Fruit fly (Drosophila melanogaster) whole organism, embryonic: ENCODE results near the gene Ada1-2.
A peak's percentile ranks its signal among the peaks of the same experiment; 100 is the strongest.

Source experiments
- Adf1 ChIP-seq: fragments of 200-800 bp; sonication (Bioruptor generic); IDR thresholded peaks from 2 replicates; pipeline ENCODE4 v1.3.6; 2022; ENCODE audit warnings: missing biosample characterization, missing genetic modification characterization
- C15 ChIP-seq: fragments of 200-800 bp; sonication (Bioruptor generic); IDR thresholded peaks from 3 replicates; pipeline ENCODE4 v1.3.6; 2022; ENCODE audit warnings: missing biosample characterization, missing genetic modification characterization
- CG10274 ChIP-seq: fragments of 200-800 bp; sonication (Bioruptor generic); optimal IDR thresholded peaks from 3 replicates; lab custom pipeline; 2017; ENCODE audit warnings: missing biosample characterization, mild to moderate bottlenecking, missing genetic modification characterization
- CG10543 ChIP-seq: fragments of 200-800 bp; sonication (Bioruptor generic); optimal IDR thresholded peaks from 3 replicates; lab custom pipeline; 2017; ENCODE audit warnings: missing biosample characterization, mild to moderate bottlenecking, missing genetic modification characterization, moderate library complexity
- CG10959 ChIP-seq: fragments of 200-800 bp; sonication (Bioruptor generic); IDR thresholded peaks from 2 replicates; pipeline ENCODE4 v1.3.6; 2022; ENCODE audit warnings: missing biosample characterization, missing genetic modification characterization
- CG13775 ChIP-seq: fragments of 200-800 bp; sonication (Bioruptor generic); optimal IDR thresholded peaks from 3 replicates; lab custom pipeline; 2017; ENCODE audit warnings: missing biosample characterization, mild to moderate bottlenecking, missing genetic modification characterization
- CG14441 ChIP-seq: fragments of 200-800 bp; sonication (Bioruptor generic); IDR thresholded peaks from 2 replicates; pipeline ENCODE4 v1.3.6; 2022; ENCODE audit warnings: missing biosample characterization, missing genetic modification characterization
- CG15601 ChIP-seq: fragments of 200-800 bp; sonication (Bioruptor generic); optimal IDR thresholded peaks from 3 replicates; lab custom pipeline; 2019; ENCODE audit warnings: missing biosample characterization, mild to moderate bottlenecking, missing genetic modification characterization, moderate library complexity
- CG17328 ChIP-seq: fragments of 200-800 bp; sonication (Bioruptor generic); IDR thresholded peaks from 2 replicates; pipeline ENCODE4 v1.3.6; 2022; ENCODE audit warnings: missing biosample characterization, missing genetic modification characterization
- CG1792 ChIP-seq: fragments of 200-800 bp; sonication (Bioruptor generic); optimal IDR thresholded peaks from 2 replicates; lab custom pipeline; 2016; ENCODE audit warnings: missing biosample characterization, missing genetic modification characterization
- CG18764 ChIP-seq: fragments of 200-800 bp; sonication (Bioruptor generic); optimal IDR thresholded peaks from 3 replicates; lab custom pipeline; 2016; ENCODE audit warnings: missing biosample characterization, missing genetic modification characterization
- CG2129 ChIP-seq: fragments of 200-800 bp; sonication (Bioruptor generic); IDR thresholded peaks from 2 replicates; pipeline ENCODE4 v1.3.6; 2022; ENCODE audit warnings: missing biosample characterization, missing genetic modification characterization; ENCODE audit not compliant: partially characterized antibody
- CG2199 ChIP-seq: fragments of 200-800 bp; sonication (Bioruptor generic); IDR thresholded peaks from 3 replicates; pipeline ENCODE4 v1.3.6; 2022; ENCODE audit warnings: missing biosample characterization, missing genetic modification characterization
- CG31388 ChIP-seq: fragments of 200-800 bp; sonication (Bioruptor generic); optimal IDR thresholded peaks from 2 replicates; lab custom pipeline; 2016; ENCODE audit warnings: missing biosample characterization, missing genetic modification characterization
- CG4617 ChIP-seq: fragments of 200-800 bp; sonication (Bioruptor generic); optimal IDR thresholded peaks from 3 replicates; lab custom pipeline; 2016; ENCODE audit warnings: missing biosample characterization, missing genetic modification characterization, borderline replicate concordance
- CG6254 ChIP-seq: fragments of 200-800 bp; sonication (Bioruptor generic); optimal IDR thresholded peaks from 3 replicates; lab custom pipeline; 2017; ENCODE audit warnings: mild to moderate bottlenecking, missing biosample characterization, missing genetic modification reagents, missing genetic modification characterization
- CG8281 ChIP-seq: fragments of 200-800 bp; sonication (Bioruptor generic); optimal IDR thresholded peaks from 2 replicates; lab custom pipeline; 2018; ENCODE audit warnings: missing biosample characterization, mild to moderate bottlenecking, missing genetic modification characterization, moderate library complexity
- CG8359 ChIP-seq: fragments of 200-800 bp; sonication (Bioruptor generic); optimal IDR thresholded peaks from 2 replicates; lab custom pipeline; 2017; ENCODE audit warnings: missing biosample characterization, mild to moderate bottlenecking, missing genetic modification characterization, borderline replicate concordance
- CG8944 ChIP-seq: fragments of 200-800 bp; sonication (Bioruptor generic); optimal IDR thresholded peaks from 3 replicates; lab custom pipeline; 2016; ENCODE audit warnings: missing biosample characterization, missing genetic modification characterization
- CG9876 ChIP-seq: fragments of 200-800 bp; sonication (Bioruptor generic); optimal IDR thresholded peaks from 2 replicates; lab custom pipeline; 2016; ENCODE audit warnings: missing biosample characterization, missing genetic modification characterization
- Dip2 ChIP-seq: fragments of 200-800 bp; sonication (Bioruptor generic); IDR thresholded peaks from 2 replicates; pipeline ENCODE4 v1.3.6; 2022; ENCODE audit warnings: missing biosample characterization, missing genetic modification characterization
- ERR ChIP-seq: fragments of 200-800 bp; sonication (Bioruptor generic); optimal IDR thresholded peaks from 2 replicates; lab custom pipeline; 2016; ENCODE audit warnings: missing biosample characterization, missing genetic modification characterization
- Fer1 ChIP-seq: fragments of 200-800 bp; sonication (Bioruptor generic); optimal IDR thresholded peaks from 2 replicates; lab custom pipeline; 2017; ENCODE audit warnings: missing biosample characterization, mild to moderate bottlenecking, missing genetic modification characterization
- Fer3 ChIP-seq: fragments of 200-800 bp; sonication (Bioruptor generic); optimal IDR thresholded peaks from 2 replicates; lab custom pipeline; 2018; ENCODE audit warnings: missing biosample characterization, mild to moderate bottlenecking, missing genetic modification characterization, moderate library complexity
- Gsc ChIP-seq: fragments of 200-800 bp; sonication (Bioruptor generic); IDR thresholded peaks from 2 replicates; pipeline ENCODE4 v1.3.6; 2022; ENCODE audit warnings: missing biosample characterization, missing genetic modification characterization
- HLH54F ChIP-seq: fragments of 200-800 bp; sonication (Bioruptor generic); optimal IDR thresholded peaks from 3 replicates; lab custom pipeline; 2016; ENCODE audit warnings: missing biosample characterization, missing genetic modification characterization
- Hr78 ChIP-seq, 2 experiments: fragments of 200-800 bp in 1 of 2; fragments of >200 bp in 1 of 2; sonication (Bioruptor generic) in 1 of 2; optimal IDR thresholded peaks; 2 replicates each; lab custom pipeline; 2017 to 2019; ENCODE audit warnings: missing biosample characterization in 2 of 2, missing genetic modification characterization in 2 of 2, mild to moderate bottlenecking in 1 of 2, moderate library complexity in 1 of 2
- Jarid2 ChIP-seq: fragments of 200-800 bp; sonication (Bioruptor generic); optimal IDR thresholded peaks from 3 replicates; lab custom pipeline; 2017; ENCODE audit warnings: mild to moderate bottlenecking, missing biosample characterization, missing genetic modification reagents, missing genetic modification characterization
- MESR4 ChIP-seq: fragments of 200-800 bp; sonication (Bioruptor generic); optimal IDR thresholded peaks from 2 replicates; lab custom pipeline; 2018; ENCODE audit warnings: missing biosample characterization, mild to moderate bottlenecking, missing genetic modification characterization, moderate library complexity
- Med ChIP-seq: fragments of 200-800 bp; sonication (Bioruptor generic); peaks from one replicate; lab custom pipeline; 2016; ENCODE audit warnings: missing biosample characterization, missing genetic modification characterization, mild to moderate bottlenecking, inconsistent platforms, moderate library complexity
- Nf-YB ChIP-seq: fragments of 200-800 bp; sonication (Bioruptor generic); optimal IDR thresholded peaks from 3 replicates; lab custom pipeline; 2019; ENCODE audit warnings: missing biosample characterization, mild to moderate bottlenecking, missing genetic modification characterization, moderate library complexity
- Ravus ChIP-seq: fragments of 200-800 bp; sonication (Bioruptor generic); IDR thresholded peaks from 2 replicates; pipeline ENCODE4 v1.3.6; 2022; ENCODE audit warnings: missing biosample characterization, missing genetic modification characterization
- Sry-δ ChIP-seq: fragments of 200-800 bp; sonication (Bioruptor generic); optimal IDR thresholded peaks from 2 replicates; lab custom pipeline; 2016; ENCODE audit warnings: missing biosample characterization, missing genetic modification characterization
- Tbp ChIP-seq: fragments of >200 bp; optimal IDR thresholded peaks from 2 replicates; lab custom pipeline; 2018; ENCODE audit warnings: missing biosample characterization, missing genetic modification characterization
- eyg ChIP-seq: fragments of 200-800 bp; sonication (Bioruptor generic); optimal IDR thresholded peaks from 3 replicates; lab custom pipeline; 2016; ENCODE audit warnings: missing biosample characterization, missing genetic modification characterization
- fd102C ChIP-seq: fragments of 200-800 bp; sonication (Bioruptor generic); optimal IDR thresholded peaks from 2 replicates; lab custom pipeline; 2018; ENCODE audit warnings: missing biosample characterization, mild to moderate bottlenecking, missing genetic modification characterization, moderate library complexity
- gce ChIP-seq: fragments of 200-800 bp; sonication (Bioruptor generic); IDR thresholded peaks from 3 replicates; pipeline ENCODE4 v1.3.6; 2022; ENCODE audit warnings: missing biosample characterization, missing genetic modification characterization
- gro ChIP-seq: fragments of 200-800 bp; sonication (Bioruptor generic); optimal IDR thresholded peaks from 2 replicates; lab custom pipeline; 2016; ENCODE audit warnings: missing biosample characterization, missing genetic modification characterization
- lbe ChIP-seq: fragments of 200-800 bp; sonication (Bioruptor generic); optimal IDR thresholded peaks from 2 replicates; lab custom pipeline; 2016; ENCODE audit warnings: missing biosample characterization, mild to moderate bottlenecking, missing genetic modification characterization
- lmd ChIP-seq: fragments of 200-800 bp; sonication (Bioruptor generic); IDR thresholded peaks from 2 replicates; pipeline ENCODE4 v1.3.6; 2022; ENCODE audit warnings: missing biosample characterization, missing genetic modification characterization
- luna ChIP-seq: fragments of 200-800 bp; sonication (Bioruptor generic); optimal IDR thresholded peaks from 2 replicates; lab custom pipeline; 2016; ENCODE audit warnings: missing biosample characterization, missing genetic modification characterization
- nerfin-2 ChIP-seq: fragments of 200-800 bp; sonication (Bioruptor generic); IDR thresholded peaks from 2 replicates; pipeline ENCODE4 v1.3.6; 2022; ENCODE audit warnings: missing biosample characterization, missing genetic modification characterization; ENCODE audit not compliant: partially characterized antibody
- odd ChIP-seq: fragments of 200-800 bp; sonication (Bioruptor generic); optimal IDR thresholded peaks from 2 replicates; lab custom pipeline; 2017; ENCODE audit warnings: missing biosample characterization, mild to moderate bottlenecking, missing genetic modification characterization
- pan ChIP-seq, 4 experiments: fragments of >200 bp in 3 of 4; fragments of 200-800 bp in 1 of 4; sonication (Bioruptor generic) in 1 of 4; optimal IDR thresholded peaks in 3 of 4; IDR thresholded peaks in 1 of 4; 2 replicates each; pipeline versions ENCODE4 v1.3.6 to Lab custom; 2017 to 2022; ENCODE audit warnings: missing biosample characterization in 2 of 4, missing genetic modification characterization in 2 of 4, mixed read lengths in 1 of 4
- pho ChIP-seq: fragments of 200-800 bp; sonication (Bioruptor generic); optimal IDR thresholded peaks from 2 replicates; lab custom pipeline; 2016; ENCODE audit warnings: missing biosample characterization, missing genetic modification characterization
- run ChIP-seq: fragments of 200-800 bp; sonication (Bioruptor generic); optimal IDR thresholded peaks from 3 replicates; lab custom pipeline; 2018; ENCODE audit warnings: missing biosample characterization, mild to moderate bottlenecking, missing genetic modification characterization
- slp2 ChIP-seq: fragments of 200-800 bp; sonication (Bioruptor generic); optimal IDR thresholded peaks from 2 replicates; lab custom pipeline; 2016; ENCODE audit warnings: missing biosample characterization, missing genetic modification characterization
- tin ChIP-seq: fragments of 200-800 bp; sonication (Bioruptor generic); optimal IDR thresholded peaks from 3 replicates; lab custom pipeline; 2016; ENCODE audit warnings: missing biosample characterization, missing genetic modification characterization
- toy ChIP-seq: fragments of 200-800 bp; sonication (Bioruptor generic); IDR thresholded peaks from 2 replicates; pipeline ENCODE4 v1.3.6; 2022; ENCODE audit warnings: missing biosample characterization, missing genetic modification characterization
- ttk ChIP-seq: fragments of 200-800 bp; sonication (Bioruptor generic); IDR thresholded peaks from 2 replicates; pipeline ENCODE4 v2.1.2; 2022; ENCODE audit warnings: missing biosample characterization, missing genetic modification characterization
- unc-4 ChIP-seq: fragments of 200-800 bp; sonication (Bioruptor generic); IDR thresholded peaks from 2 replicates; pipeline ENCODE4 v1.3.6; 2022; ENCODE audit warnings: missing biosample characterization, missing genetic modification characterization; ENCODE audit not compliant: partially characterized antibody

Ada1-2 gene

DNA sequence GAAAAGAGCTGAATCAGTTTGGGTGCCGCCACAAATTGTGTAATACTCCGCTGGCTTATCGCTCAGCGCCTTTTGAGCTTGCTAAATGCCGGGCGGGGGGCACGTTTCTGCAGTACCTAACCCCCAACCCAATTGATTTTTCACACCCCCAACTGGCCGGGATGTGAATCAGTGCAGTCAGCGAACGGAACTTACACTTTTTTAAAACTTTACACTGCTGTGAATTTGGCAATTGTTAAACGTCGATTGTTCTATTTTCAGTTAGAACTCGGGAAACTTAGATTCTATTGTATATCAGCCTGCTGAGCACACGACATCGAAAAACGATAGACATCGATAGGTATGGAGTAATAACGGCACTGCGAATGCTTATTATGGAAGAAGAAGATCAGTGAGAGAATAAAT, 45.5 kb downstream of the Ada1-2 start, which contains the start of gene Tom70 (continued):
- peak; percentile 79 for TF ChIP-seq MESR4
- no peak for TF ChIP-seq CG14441 (GFP tag; lab: Robert Waterston, UW)
- TF ChIP-seq Dip2 (GFP tag; lab: Robert Waterston, UW), result no peak
- TF ChIP-seq CG8281 (tag; lab: Kevin White, UChicago), result no peak
- peak; percentile 21 for TF ChIP-seq Fer1 (GFP tag; lab: Kevin White, UChicago)
- TF ChIP-seq pan (optimal IDR thresholded peaks at IDR 0.05; lab: Kevin White, UChicago), result no peak
- no peak for TF ChIP-seq pan (GFP tag; optimal IDR thresholded peaks at IDR 0.05 in 1 of 2, IDR thresholded peaks at IDR 0.05 in 1 of 2)
- no peak for TF ChIP-seq fd102C (GFP tag; lab: Kevin White, UChicago)
- no peak for TF ChIP-seq Hr78 (GFP tag; optimal IDR thresholded peaks at IDR 0.05; lab: Kevin White, UChicago)
- TF ChIP-seq Sry-δ (GFP tag; lab: Kevin White, UChicago), result peak; percentile 58
- TF ChIP-seq Gsc (GFP tag; lab: Robert Waterston, UW), result no peak
- TF ChIP-seq CG10543, result no peak
- TF ChIP-seq CG10959 (GFP tag; lab: Robert Waterston, UW), result no peak
- no peak for TF ChIP-seq Adf1 (GFP tag; lab: Robert Waterston, UW)
- no peak for TF ChIP-seq CG8359
- TF ChIP-seq CG31388 (GFP tag; lab: Kevin White, UChicago), result no peak
- TF ChIP-seq CG17328 (GFP tag; lab: Robert Waterston, UW), result no peak
- TF ChIP-seq lmd (GFP tag; lab: Robert Waterston, UW), result no peak
- no peak for TF ChIP-seq run
- TF ChIP-seq CG1792 (GFP tag; lab: Kevin White, UChicago), result no peak
- no peak for TF ChIP-seq gro (GFP tag; lab: Kevin White, UChicago)
- TF ChIP-seq CG2199 (GFP tag; lab: Robert Waterston, UW), result no peak
- TF ChIP-seq CG6254 (GFP tag; lab: Kevin White, UChicago), result no peak
- no peak for TF ChIP-seq odd
- no peak for TF ChIP-seq ttk (GFP tag; lab: Robert Waterston, UW)
- peak; percentile 25 for TF ChIP-seq Med
- TF ChIP-seq Tbp, result no peak
- no peak for TF ChIP-seq eyg (GFP tag; lab: Kevin White, UChicago)
- TF ChIP-seq lbe (GFP tag; lab: Kevin White, UChicago), result no peak
- TF ChIP-seq Fer3 (tag; lab: Kevin White, UChicago), result no peak
- no peak for TF ChIP-seq CG2129
- no peak for TF ChIP-seq toy
- peak; percentile 57 for TF ChIP-seq CG4617 (GFP tag; lab: Kevin White, UChicago)
- no peak for TF ChIP-seq CG18764 (GFP tag; lab: Kevin White, UChicago)
- no peak for TF ChIP-seq ERR (GFP tag; lab: Kevin White, UChicago)
- no peak for TF ChIP-seq HLH54F (GFP tag; lab: Kevin White, UChicago)
- no peak for TF ChIP-seq slp2 (GFP tag; lab: Kevin White, UChicago)
- no peak for TF ChIP-seq gce (GFP tag; lab: Robert Waterston, UW)
- no peak for TF ChIP-seq C15 (GFP tag; lab: Robert Waterston, UW)
- no peak for TF ChIP-seq CG9876 (GFP tag; lab: Kevin White, UChicago)
- TF ChIP-seq unc-4 (GFP tag; lab: Robert Waterston, UW), result peak; percentile 58; the same call in 1 of the 2 replicates
- TF ChIP-seq pho (GFP tag; lab: Kevin White, UChicago), result no peak
- no peak for TF ChIP-seq Nf-YB
- no peak for TF ChIP-seq luna
- no peak for TF ChIP-seq CG10274 (GFP tag; lab: Kevin White, UChicago)
- no peak for TF ChIP-seq CG15601
- no peak for TF ChIP-seq CG8944
- no peak for TF ChIP-seq Ravus
- no peak for TF ChIP-seq nerfin-2
- no peak for TF ChIP-seq Jarid2 (GFP tag; lab: Kevin White, UChicago)
- no peak for TF ChIP-seq tin
- TF ChIP-seq CG13775 (GFP tag; lab: Kevin White, UChicago), result no peak
